Fruit fly (Drosophila melanogaster): Measurements from ENCODE around the gene CG17652.

dm6 chr2L:1727826-1728619 is 4.1 kb downstream of the CG17652 start:
- TF ChIP-seq psq (optimal IDR thresholded peaks at IDR 0.05) = no peak
- no peak for TF ChIP-seq Myc (optimal IDR thresholded peaks at IDR 0.05)
